Worm (Caenorhabditis elegans) whole organism, L4/young adult: ENCODE results near the gene F52H3.11.

Source experiments
- W03F9.2 ChIP-seq: fragments of 150-350 bp; optimal IDR thresholded peaks from 2 replicates; lab custom pipeline; 2014; ENCODE audit warnings: missing biosample characterization, missing genetic modification characterization
- dao-5 ChIP-seq: sonication (generic microtip); optimal IDR thresholded peaks from 2 replicates; lab custom pipeline; 2016; ENCODE audit warnings: missing genotype, missing genetic modification characterization, moderate library complexity, missing compliant biosample characterization
- him-1 ChIP-seq: sonication (generic microtip); optimal IDR thresholded peaks from 2 replicates; lab custom pipeline; 2016; ENCODE audit warnings: missing genotype, missing genetic modification reagents, missing genetic modification characterization, missing compliant biosample characterization

The F52H3.11 gene

ce11 chrII:10044961-10045360, at the start of gene F52H3.11, which contains the start of gene bath-38:
TSS of gene F52H3.11 (minus strand) at chrII:10045163.
TSS of gene bath-38 (minus strand) at chrII:10045270.
- TF ChIP-seq W03F9.2 (no peak), dao-5 (tag; lab: Kevin White, UChicago) (no peak), him-1 (no peak)

ce11 chrII:10094190-10094923, 49.4 kb upstream of the F52H3.11 start, which contains the start of gene lact-2:
TSS of gene lact-2 (plus strand) at chrII:10094873.
- no peak for TF ChIP-seq W03F9.2
- TF ChIP-seq him-1 = no peak
- no peak for TF ChIP-seq dao-5 (tag; lab: Kevin White, UChicago)

ce11 chrII:10093120-10093519, 48.2 kb upstream of the F52H3.11 start:
- TF ChIP-seq dao-5 (tag; lab: Kevin White, UChicago) = no peak
- TF ChIP-seq him-1 = no peak
- TF ChIP-seq W03F9.2 = no peak

ce11 chrII:10084482-10084881, 39.5 kb upstream of the F52H3.11 start:
- no peak for TF ChIP-seq him-1
- no peak for TF ChIP-seq W03F9.2
- TF ChIP-seq dao-5 (tag; lab: Kevin White, UChicago) = no peak

- no peak for TF ChIP-seq W03F9.2
- no peak for TF ChIP-seq dao-5 (tag; lab: Kevin White, UChicago)
- no peak for TF ChIP-seq him-1
These were observed 30.8 kb upstream of the F52H3.11 start for ce11 chrII:10075794-10076193.

ce11 chrII:10073986-10074385, 29.0 kb upstream of the F52H3.11 start:
- TF ChIP-seq him-1 (no peak), W03F9.2 (no peak)

- TF ChIP-seq dao-5 (tag; lab: Kevin White, UChicago) (no peak), W03F9.2 (no peak), him-1 (no peak)
These were observed 22.9 kb upstream of the F52H3.11 start, which contains the start of gene die-1 for ce11 chrII:10067817-10068216. TSS of gene die-1 (minus strand) at chrII:10067917.

- TF ChIP-seq dao-5 (tag; lab: Kevin White, UChicago) (no peak), him-1 (no peak), W03F9.2 (no peak)
These were observed 20.5 kb upstream of the F52H3.11 start for ce11 chrII:10065472-10065871.

- TF ChIP-seq him-1 = no peak
- no peak for TF ChIP-seq W03F9.2
- TF ChIP-seq dao-5 (tag; lab: Kevin White, UChicago) = no peak
These were observed 15.5 kb upstream of the F52H3.11 start, which contains the start of gene stg-1 for ce11 chrII:10060508-10060907. TSS of gene stg-1 (minus strand) at chrII:10060660.

- TF ChIP-seq him-1 = no peak
- TF ChIP-seq dao-5 (tag; lab: Kevin White, UChicago) = no peak
- no peak for TF ChIP-seq W03F9.2
These were observed 11.6 kb upstream of the F52H3.11 start, which contains the start of gene C18D1.2 for ce11 chrII:10056545-10057038. TSS of gene C18D1.2 (plus strand) at chrII:10056988.

- no peak for TF ChIP-seq him-1
- no peak for TF ChIP-seq W03F9.2
- TF ChIP-seq dao-5 (tag; lab: Kevin White, UChicago) = no peak
These were observed 6.5 kb upstream of the F52H3.11 start for ce11 chrII:10051485-10051884.

- TF ChIP-seq him-1 (no peak), W03F9.2 (no peak), dao-5 (tag; lab: Kevin White, UChicago) (no peak)
These were observed 3.6 kb upstream of the F52H3.11 start, which contains the start of gene flp-4 for ce11 chrII:10048568-10048967. TSS of gene flp-4 (plus strand) at chrII:10048868.

ce11 chrII:10045670-10046069, 707 bp upstream of the F52H3.11 start:
- TF ChIP-seq dao-5 (tag; lab: Kevin White, UChicago) (no peak), W03F9.2 (no peak), him-1 (no peak)

ce11 chrII:10040834-10041233, 4.1 kb downstream of the F52H3.11 start, which contains the start of gene ogr-2:
TSS of gene ogr-2 (plus strand) at chrII:10041134.
- TF ChIP-seq him-1 = no peak
- TF ChIP-seq W03F9.2 = no peak
- no peak for TF ChIP-seq dao-5 (tag; lab: Kevin White, UChicago)

ce11 chrII:10039799-10040198, 5.2 kb downstream of the F52H3.11 start, which contains the start of gene let-268:
TSS of gene let-268 (minus strand) at chrII:10039980.
- TF ChIP-seq W03F9.2 (no peak), him-1 (no peak), dao-5 (tag; lab: Kevin White, UChicago) (no peak)
